Worm (Caenorhabditis elegans) whole organism, late embryonic: ENCODE data around the gene F44E5.5.
"Not testable (repeated sequence)": the region's sequence is repeated elsewhere in the genome, so short reads cannot be mapped to it uniquely, and the experiment has no call there.

Source experiments
- C08G9.2 ChIP-seq: sonication (generic microtip); optimal IDR thresholded peaks from 2 replicates; lab custom pipeline; 2016; ENCODE audit warnings: mild to moderate bottlenecking, missing genetic modification characterization, moderate library complexity, missing compliant biosample characterization
- C38D4.7 ChIP-seq: fragments of 200-800 bp; sonication (Bioruptor generic); optimal IDR thresholded peaks from 2 replicates; lab custom pipeline; 2018; ENCODE audit warnings: mild to moderate bottlenecking, missing genetic modification characterization, moderate library complexity, missing compliant biosample characterization
- K02D7.2 ChIP-seq: sonication (generic microtip); optimal IDR thresholded peaks from 2 replicates; lab custom pipeline; 2017; ENCODE audit warnings: mild to moderate bottlenecking, missing genetic modification characterization, missing compliant biosample characterization
- T23F11.4 ChIP-seq: fragments of 200-800 bp; sonication (Bioruptor generic); optimal IDR thresholded peaks from 2 replicates; lab custom pipeline; 2018; ENCODE audit warnings: mild to moderate bottlenecking, missing genetic modification characterization, missing compliant biosample characterization
- Y22D7AL.16 ChIP-seq: sonication (generic microtip); optimal IDR thresholded peaks from 2 replicates; lab custom pipeline; 2016; ENCODE audit warnings: missing genetic modification characterization, missing compliant biosample characterization
- ceh-14 ChIP-seq: sonication (generic microtip); optimal IDR thresholded peaks from 2 replicates; lab custom pipeline; 2016; ENCODE audit warnings: missing genotype, missing genetic modification characterization, missing compliant biosample characterization
- ceh-18 ChIP-seq: sonication (generic microtip); optimal IDR thresholded peaks from 2 replicates; lab custom pipeline; 2016; ENCODE audit warnings: missing genetic modification characterization, missing compliant biosample characterization
- ceh-19 ChIP-seq: fragments of 200-800 bp; sonication (Bioruptor generic); optimal IDR thresholded peaks from 2 replicates; lab custom pipeline; 2018; ENCODE audit warnings: mild to moderate bottlenecking, missing genetic modification characterization, missing compliant biosample characterization
- ceh-22 ChIP-seq: sonication (generic microtip); optimal IDR thresholded peaks from 2 replicates; lab custom pipeline; 2017; ENCODE audit warnings: missing biosample characterization, missing genetic modification characterization
- ceh-31 ChIP-seq: sonication (generic microtip); optimal IDR thresholded peaks from 2 replicates; lab custom pipeline; 2016; ENCODE audit warnings: missing genetic modification characterization, missing compliant biosample characterization
- ceh-34 ChIP-seq: sonication (generic microtip); optimal IDR thresholded peaks from 2 replicates; lab custom pipeline; 2016; ENCODE audit warnings: mild to moderate bottlenecking, missing genetic modification characterization, missing compliant biosample characterization
- ceh-45 ChIP-seq: fragments of 200-800 bp; sonication (Bioruptor generic); IDR thresholded peaks from 2 replicates; pipeline ENCODE4 v1.3.6; 2022; ENCODE audit warnings: missing genetic modification reagents, missing genetic modification characterization, missing compliant biosample characterization
- ceh-48 ChIP-seq: sonication (generic microtip); optimal IDR thresholded peaks from 2 replicates; lab custom pipeline; 2016; ENCODE audit warnings: missing genetic modification characterization, inconsistent platforms, missing compliant biosample characterization
- che-1 ChIP-seq: sonication (generic microtip); optimal IDR thresholded peaks from 2 replicates; lab custom pipeline; 2016; ENCODE audit warnings: mild to moderate bottlenecking, missing genetic modification characterization, missing compliant biosample characterization
- dmd-4 ChIP-seq: sonication (generic microtip); optimal IDR thresholded peaks from 2 replicates; lab custom pipeline; 2016; ENCODE audit warnings: borderline replicate concordance, missing genetic modification characterization, missing compliant biosample characterization
- dve-1 ChIP-seq: sonication (generic microtip); optimal IDR thresholded peaks from 2 replicates; lab custom pipeline; 2017; ENCODE audit warnings: antibody characterized with exemption, mild to moderate bottlenecking, missing genetic modification characterization, missing compliant biosample characterization
- elt-2 ChIP-seq: sonication (generic microtip); optimal IDR thresholded peaks from 2 replicates; lab custom pipeline; 2016; ENCODE audit warnings: missing genetic modification reagents, missing genetic modification characterization, missing compliant biosample characterization
- ets-4 ChIP-seq: sonication (generic microtip); optimal IDR thresholded peaks from 2 replicates; lab custom pipeline; 2016; ENCODE audit warnings: missing genetic modification characterization, missing compliant biosample characterization
- gmeb-2 ChIP-seq: sonication (generic microtip); optimal IDR thresholded peaks from 2 replicates; lab custom pipeline; 2016; ENCODE audit warnings: missing genetic modification characterization, inconsistent platforms, missing compliant biosample characterization
- hlh-30 ChIP-seq: sonication (generic microtip); optimal IDR thresholded peaks from 2 replicates; lab custom pipeline; 2017; ENCODE audit warnings: antibody characterized with exemption, missing genetic modification characterization, missing compliant biosample characterization; ENCODE audit not compliant: insufficient read depth
- hlh-8 ChIP-seq: sonication (generic microtip); optimal IDR thresholded peaks from 2 replicates; lab custom pipeline; 2016; ENCODE audit warnings: missing genotype, missing genetic modification characterization, missing compliant biosample characterization
- lim-6 ChIP-seq: sonication (generic microtip); optimal IDR thresholded peaks from 2 replicates; lab custom pipeline; 2016; ENCODE audit warnings: missing genetic modification characterization, missing compliant biosample characterization
- lin-11 ChIP-seq: fragments of 200-800 bp; sonication (Bioruptor generic); optimal IDR thresholded peaks from 2 replicates; lab custom pipeline; 2018; ENCODE audit warnings: mild to moderate bottlenecking, missing genetic modification characterization, missing compliant biosample characterization
- madf-2 ChIP-seq: sonication (generic microtip); optimal IDR thresholded peaks from 2 replicates; lab custom pipeline; 2017; ENCODE audit warnings: missing genetic modification characterization, missing compliant biosample characterization
- nfya-1 ChIP-seq: sonication (generic microtip); optimal IDR thresholded peaks from 2 replicates; lab custom pipeline; 2017; ENCODE audit warnings: missing genetic modification characterization, mild to moderate bottlenecking, missing compliant biosample characterization, antibody characterized with exemption, moderate library complexity
- nhr-11 ChIP-seq: fragments of 150-350 bp; optimal IDR thresholded peaks from 2 replicates; lab custom pipeline; 2014; ENCODE audit warnings: missing biosample characterization, missing genetic modification characterization
- pat-9 ChIP-seq: fragments of 200-800 bp; sonication (Bioruptor generic); optimal IDR thresholded peaks from 2 replicates; lab custom pipeline; 2018; ENCODE audit warnings: mild to moderate bottlenecking, missing genetic modification characterization, moderate library complexity, missing compliant biosample characterization
- pax-1 ChIP-seq: fragments of 150-350 bp; optimal IDR thresholded peaks from 2 replicates; lab custom pipeline; 2014; ENCODE audit warnings: missing biosample characterization, missing genetic modification characterization
- pha-2 ChIP-seq: sonication (generic microtip); optimal IDR thresholded peaks from 2 replicates; lab custom pipeline; 2017; ENCODE audit warnings: mild to moderate bottlenecking, missing genetic modification characterization, missing compliant biosample characterization
- ref-2 ChIP-seq: sonication (generic microtip); optimal IDR thresholded peaks from 2 replicates; lab custom pipeline; 2016; ENCODE audit warnings: missing genetic modification characterization, missing compliant biosample characterization
- rnt-1 ChIP-seq: sonication (generic microtip); optimal IDR thresholded peaks from 2 replicates; lab custom pipeline; 2016; ENCODE audit warnings: missing genetic modification characterization, missing compliant biosample characterization
- sox-2 ChIP-seq: fragments of 200-800 bp; sonication (Bioruptor generic); IDR thresholded peaks from 2 replicates; pipeline ENCODE4 v1.3.6; 2022; ENCODE audit warnings: missing genetic modification reagents, missing genetic modification characterization, missing compliant biosample characterization
- sox-4 ChIP-seq: sonication (generic microtip); optimal IDR thresholded peaks from 2 replicates; lab custom pipeline; 2017; ENCODE audit warnings: mild to moderate bottlenecking, missing genetic modification characterization, inconsistent platforms, missing compliant biosample characterization
- tbx-2 ChIP-seq: sonication (generic microtip); optimal IDR thresholded peaks from 2 replicates; lab custom pipeline; 2016; ENCODE audit warnings: missing genetic modification characterization, missing compliant biosample characterization
- tbx-7 ChIP-seq: sonication (generic microtip); optimal IDR thresholded peaks from 2 replicates; lab custom pipeline; 2016; ENCODE audit warnings: missing genotype, missing genetic modification characterization, missing compliant biosample characterization
- unc-3 ChIP-seq, 2 experiments: fragments of 200-800 bp in 1 of 2; sonication (Bioruptor generic) in 1 of 2; sonication (generic microtip) in 1 of 2; conservative IDR thresholded peaks in 1 of 2; optimal IDR thresholded peaks in 1 of 2; 2 replicates each; pipeline versions ENCODE4 v1.3.6 to Lab custom; 2016 to 2022; ENCODE audit warnings: missing compliant biosample characterization in 2 of 2, missing genetic modification characterization in 2 of 2, missing genetic modification reagents in 1 of 2
- unc-42 ChIP-seq: sonication (generic microtip); optimal IDR thresholded peaks from 2 replicates; lab custom pipeline; 2016; ENCODE audit warnings: missing genotype, missing genetic modification characterization, missing compliant biosample characterization
- unc-55 ChIP-seq: sonication (generic microtip); optimal IDR thresholded peaks from 2 replicates; lab custom pipeline; 2017; ENCODE audit warnings: missing biosample characterization, missing genetic modification reagents, missing genetic modification characterization
- unc-86 ChIP-seq: sonication (generic microtip); optimal IDR thresholded peaks from 2 replicates; lab custom pipeline; 2016; ENCODE audit warnings: missing genetic modification characterization, missing compliant biosample characterization

Gene F44E5.5

ce11 chrII:11759277-11759676 lies at the start of gene F44E5.5, which contains the start of gene F44E5.4:
Gene F44E5.5, plus strand, starts transcription at chrII:11759662.
Gene F44E5.4, minus strand, starts transcription at chrII:11759311.
- TF ChIP-seq K02D7.2 = peak; percentile 55
- peak; percentile 59 for TF ChIP-seq rnt-1 (tag; lab: Kevin White, UChicago)
- TF ChIP-seq ceh-45 (GFP tag; lab: Robert Waterston, UW) = peak; percentile 65; the same call in 1 of the 2 replicates
- peak; percentile 29 for TF ChIP-seq elt-2
- peak; percentile 26 for TF ChIP-seq C38D4.7
- peak; percentile 68 for TF ChIP-seq ceh-18 (tag; lab: Kevin White, UChicago)
- peak; percentile 46 for TF ChIP-seq tbx-2 (tag; lab: Kevin White, UChicago)
- peak; percentile 82 for TF ChIP-seq madf-2 (tag; lab: Kevin White, UChicago)
- TF ChIP-seq unc-3 (GFP tag; conservative IDR thresholded peaks at IDR 0.05; lab: Robert Waterston, UW) = peak; percentile 79
- not testable (repeated sequence) for TF ChIP-seq unc-3 (tag; optimal IDR thresholded peaks at IDR 0.05; lab: Kevin White, UChicago)
- peak; percentile 55 for TF ChIP-seq unc-86
- peak; percentile 16 for TF ChIP-seq che-1 (tag; lab: Kevin White, UChicago)
- TF ChIP-seq ceh-22 (tag; lab: Kevin White, UChicago) = peak; percentile 48
- peak; percentile 75 for TF ChIP-seq ets-4 (tag; lab: Kevin White, UChicago)
- TF ChIP-seq gmeb-2 (tag; lab: Kevin White, UChicago) = peak; percentile 84
- peak; percentile 81 for TF ChIP-seq ceh-34 (tag; lab: Kevin White, UChicago)
- peak; percentile 86 for TF ChIP-seq nfya-1
- TF ChIP-seq pha-2 (tag; lab: Kevin White, UChicago) = peak; percentile 76
- peak; percentile 46 for TF ChIP-seq pat-9 (tag; lab: Kevin White, UChicago)
- TF ChIP-seq nhr-11 (tag; lab: Kevin White, UChicago) = peak; percentile 80
- peak; percentile 17 for TF ChIP-seq lin-11 (tag; lab: Kevin White, UChicago)
- TF ChIP-seq hlh-8 (tag; lab: Kevin White, UChicago) = peak; percentile 50
- peak; percentile 90 for TF ChIP-seq pax-1 (tag; lab: Kevin White, UChicago)
- peak; percentile 64 for TF ChIP-seq sox-4
- TF ChIP-seq ceh-19 (GFP tag; lab: Kevin White, UChicago) = peak; percentile 69
- TF ChIP-seq unc-42 (tag; lab: Kevin White, UChicago) = peak; percentile 9
- peak; percentile 76 for TF ChIP-seq ceh-31 (tag; lab: Kevin White, UChicago)
- peak; percentile 85 for TF ChIP-seq ref-2
- TF ChIP-seq unc-55 = peak; percentile 86
- peak; percentile 23 for TF ChIP-seq tbx-7 (tag; lab: Kevin White, UChicago)
- TF ChIP-seq C08G9.2 (tag; lab: Kevin White, UChicago) = peak; percentile 5
- TF ChIP-seq hlh-30 = peak; percentile 56
- TF ChIP-seq dve-1 (tag; lab: Kevin White, UChicago) = peak; percentile 48
- peak; percentile 5 for TF ChIP-seq ceh-14 (tag; lab: Kevin White, UChicago)
- TF ChIP-seq sox-2 (GFP tag; lab: Robert Waterston, UW) = peak; percentile 95
- TF ChIP-seq ceh-48 = peak; percentile 10
- peak; percentile 40 for TF ChIP-seq dmd-4
- TF ChIP-seq T23F11.4 = peak; percentile 67
- TF ChIP-seq Y22D7AL.16 (tag; lab: Kevin White, UChicago) = peak; percentile 78

- no peak for TF ChIP-seq lim-6 (tag; lab: Kevin White, UChicago)
- no peak for TF ChIP-seq nhr-11 (tag; lab: Kevin White, UChicago)
These were observed 48.7 kb upstream of the F44E5.5 start for ce11 chrII:11710771-11711170.

ce11 chrII:11713569-11713968 lies 45.9 kb upstream of the F44E5.5 start, which contains the start of gene F13D12.10:
Gene F13D12.10, plus strand, starts transcription at chrII:11713799.
- no peak for TF ChIP-seq nfya-1
- TF ChIP-seq hlh-8 (tag; lab: Kevin White, UChicago) = no peak
- peak; percentile 20 for TF ChIP-seq unc-55
- TF ChIP-seq ceh-18 (tag; lab: Kevin White, UChicago) = peak; percentile 64
- TF ChIP-seq, all 69 proteins: peak for 2
